Worm (Caenorhabditis elegans) whole organism, L3 larva: Measurements from ENCODE around the gene F19B10.2.
A peak's percentile ranks its signal among the peaks of the same experiment; 100 is the strongest.

Experiments
- aly-2 ChIP-seq: fragments of 150-350 bp; optimal IDR thresholded peaks from 2 replicates; lab custom pipeline; 2014; ENCODE audit warnings: missing biosample characterization, missing genetic modification characterization
- ama-1 ChIP-seq: fragments of 150-350 bp; optimal IDR thresholded peaks from 2 replicates; lab custom pipeline; 2018
- ceh-28 ChIP-seq: fragments of 150-350 bp; optimal IDR thresholded peaks from 2 replicates; lab custom pipeline; 2014; ENCODE audit warnings: missing biosample characterization, missing genetic modification reagents, missing genetic modification characterization
- ceh-9 ChIP-seq: sonication (generic microtip); optimal IDR thresholded peaks from 2 replicates; lab custom pipeline; 2018; ENCODE audit warnings: missing biosample characterization, missing genetic modification characterization
- daf-12 ChIP-seq: fragments of 150-350 bp; optimal IDR thresholded peaks from 2 replicates; lab custom pipeline; 2014; ENCODE audit warnings: missing biosample characterization, missing genetic modification reagents, missing genetic modification characterization
- egl-27 ChIP-seq: sonication (generic microtip); optimal IDR thresholded peaks from 4 replicates; lab custom pipeline; 2017; ENCODE audit warnings: missing biosample characterization, missing genetic modification reagents, missing genetic modification characterization
- egl-5 ChIP-seq: fragments of 150-350 bp; optimal IDR thresholded peaks from 2 replicates; lab custom pipeline; 2017; ENCODE audit warnings: missing biosample characterization, missing genetic modification reagents, missing genetic modification characterization, inconsistent platforms
- elt-1 ChIP-seq: fragments of 150-350 bp; optimal IDR thresholded peaks from 2 replicates; lab custom pipeline; 2014; ENCODE audit warnings: missing biosample characterization, missing genetic modification characterization
- elt-2 ChIP-seq: sonication (generic microtip); optimal IDR thresholded peaks from 2 replicates; lab custom pipeline; 2016; ENCODE audit warnings: missing genetic modification reagents, mild to moderate bottlenecking, missing genetic modification characterization, missing compliant biosample characterization
- elt-3 ChIP-seq, 3 experiments: fragments of 150-350 bp in 1 of 3; sonication (generic microtip) in 2 of 3; optimal IDR thresholded peaks; 2 replicates in 2 of 3; 4 replicates in 1 of 3; lab custom pipeline; 2014 to 2017; ENCODE audit warnings: missing biosample characterization in 3 of 3, missing genetic modification characterization in 3 of 3
- eor-1 ChIP-seq, 2 experiments: fragments of 150-350 bp; optimal IDR thresholded peaks; 2 replicates each; lab custom pipeline; 2014 to 2018; ENCODE audit warnings: missing biosample characterization in 2 of 2, missing genetic modification characterization in 2 of 2
- fkh-10 ChIP-seq: sonication (generic microtip); optimal IDR thresholded peaks from 2 replicates; lab custom pipeline; 2017; ENCODE audit warnings: missing biosample characterization, missing genetic modification reagents, missing genetic modification characterization
- fkh-2 ChIP-seq: fragments of 150-350 bp; optimal IDR thresholded peaks from 2 replicates; lab custom pipeline; 2014; ENCODE audit warnings: missing biosample characterization, missing genetic modification reagents, missing genetic modification characterization
- fos-1 ChIP-seq: fragments of 150-350 bp; optimal IDR thresholded peaks from 2 replicates; lab custom pipeline; 2014; ENCODE audit warnings: missing biosample characterization, missing genetic modification characterization
- hmg-11 ChIP-seq: sonication (generic microtip); optimal IDR thresholded peaks from 2 replicates; lab custom pipeline; 2016; ENCODE audit warnings: missing genetic modification characterization, missing compliant biosample characterization
- jun-1 ChIP-seq: fragments of 150-350 bp; optimal IDR thresholded peaks from 2 replicates; lab custom pipeline; 2014; ENCODE audit warnings: missing biosample characterization, missing genetic modification reagents, missing genetic modification characterization
- lin-39 ChIP-seq: fragments of 150-350 bp; optimal IDR thresholded peaks from 2 replicates; lab custom pipeline; 2018; ENCODE audit warnings: missing biosample characterization, missing genetic modification reagents, missing genetic modification characterization
- lsy-12 ChIP-seq: sonication (generic microtip); optimal IDR thresholded peaks from 2 replicates; lab custom pipeline; 2016; ENCODE audit warnings: mild to moderate bottlenecking, missing genetic modification characterization, missing compliant biosample characterization
- mdl-1 ChIP-seq: fragments of 150-350 bp; optimal IDR thresholded peaks from 2 replicates; lab custom pipeline; 2014; ENCODE audit warnings: missing biosample characterization, missing genetic modification characterization
- mml-1 ChIP-seq: fragments of 150-350 bp; sonication (generic microtip); optimal IDR thresholded peaks from 3 replicates; lab custom pipeline; 2014; ENCODE audit warnings: missing biosample characterization, missing genetic modification characterization
- nfya-1 ChIP-seq: sonication (generic microtip); optimal IDR thresholded peaks from 2 replicates; lab custom pipeline; 2017; ENCODE audit warnings: missing genetic modification characterization, mild to moderate bottlenecking, missing compliant biosample characterization, antibody characterized with exemption, moderate library complexity; ENCODE audit not compliant: insufficient read depth
- nhr-11 ChIP-seq: fragments of 150-350 bp; optimal IDR thresholded peaks from 2 replicates; lab custom pipeline; 2014; ENCODE audit warnings: missing biosample characterization, missing genetic modification characterization
- nhr-12 ChIP-seq: fragments of 150-350 bp; optimal IDR thresholded peaks from 2 replicates; lab custom pipeline; 2014; ENCODE audit warnings: missing biosample characterization, missing genetic modification characterization
- nhr-23 ChIP-seq: fragments of 150-350 bp; optimal IDR thresholded peaks from 2 replicates; lab custom pipeline; 2014; ENCODE audit warnings: missing biosample characterization, missing genetic modification reagents, missing genetic modification characterization
- nhr-237 ChIP-seq: fragments of 150-350 bp; optimal IDR thresholded peaks from 2 replicates; lab custom pipeline; 2014; ENCODE audit warnings: missing biosample characterization, missing genetic modification characterization
- nhr-43 ChIP-seq: sonication (generic microtip); optimal IDR thresholded peaks from 2 replicates; lab custom pipeline; 2016; ENCODE audit warnings: mild to moderate bottlenecking, missing genetic modification characterization, missing compliant biosample characterization; ENCODE audit not compliant: poor library complexity, severe bottlenecking
- nhr-67 ChIP-seq: fragments of 150-350 bp; optimal IDR thresholded peaks from 2 replicates; lab custom pipeline; 2014; ENCODE audit warnings: missing biosample characterization, missing genetic modification characterization
- nhr-76 ChIP-seq: fragments of 150-350 bp; sonication (generic microtip); optimal IDR thresholded peaks from 5 replicates; lab custom pipeline; 2014; ENCODE audit warnings: missing biosample characterization, missing genetic modification characterization
- nhr-77 ChIP-seq: fragments of 150-350 bp; optimal IDR thresholded peaks from 2 replicates; lab custom pipeline; 2014; ENCODE audit warnings: missing biosample characterization, missing genetic modification characterization
- pqm-1 ChIP-seq: fragments of 150-350 bp; optimal IDR thresholded peaks from 2 replicates; lab custom pipeline; 2017; ENCODE audit warnings: missing biosample characterization, missing genetic modification characterization, inconsistent platforms
- sea-2 ChIP-seq: fragments of 150-350 bp; sonication (generic microtip); optimal IDR thresholded peaks from 4 replicates; lab custom pipeline; 2014; ENCODE audit warnings: missing biosample characterization, missing genetic modification reagents, missing genetic modification characterization
- skn-1 ChIP-seq: fragments of 150-350 bp; optimal IDR thresholded peaks from 2 replicates; lab custom pipeline; 2014; ENCODE audit warnings: missing biosample characterization, missing genetic modification characterization
- snpc-4 ChIP-seq: fragments of 150-350 bp; optimal IDR thresholded peaks from 2 replicates; lab custom pipeline; 2014; ENCODE audit warnings: missing biosample characterization, missing genetic modification characterization
- unc-39 ChIP-seq: sonication (generic microtip); optimal IDR thresholded peaks from 4 replicates; lab custom pipeline; 2017; ENCODE audit warnings: missing biosample characterization, missing genetic modification characterization
- ztf-4 ChIP-seq: fragments of 150-350 bp; optimal IDR thresholded peaks from 2 replicates; lab custom pipeline; 2014; ENCODE audit warnings: missing biosample characterization, missing genetic modification characterization

F19B10.2 gene

DNA sequence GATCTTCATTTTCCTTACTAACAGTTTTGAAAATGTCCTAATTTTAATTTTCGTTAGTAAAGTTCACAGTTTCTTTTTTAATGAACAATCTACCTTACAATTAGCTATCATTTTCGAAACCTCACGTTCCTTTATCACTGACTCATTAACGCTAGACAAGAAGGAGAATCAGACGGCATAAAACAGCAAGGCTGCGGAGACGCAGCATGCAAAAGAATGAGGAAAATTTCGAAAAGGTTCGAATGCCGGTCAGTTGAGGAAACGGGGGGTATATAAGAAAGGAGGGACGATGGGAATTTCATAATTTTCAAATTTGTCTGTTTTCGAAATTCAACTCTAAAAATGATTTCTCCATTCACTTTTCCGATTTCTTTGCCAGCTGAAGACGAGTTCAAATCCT, 13.3 kb upstream of the F19B10.2 start, which contains the start of gene F19B10.13:
F19B10.13 (plus strand) TSS at position 343 of the 400 bp plus-strand sequence.
- TF ChIP-seq pqm-1 (tag; lab: Kevin White, UChicago) = peak; percentile 56
- peak; percentile 14 for TF ChIP-seq nfya-1 (tag; lab: Kevin White, UChicago)
- TF ChIP-seq nhr-237 (tag; lab: Kevin White, UChicago) = no peak
- peak in 1 of 3 experiments; percentile 41 for TF ChIP-seq elt-3 (tag; optimal IDR thresholded peaks at IDR 0.05; lab: Kevin White, UChicago)
- TF ChIP-seq eor-1 (tag; optimal IDR thresholded peaks at IDR 0.05; lab: Kevin White, UChicago) = no peak
- no peak for TF ChIP-seq skn-1 (tag; lab: Kevin White, UChicago)
- TF ChIP-seq nhr-77 (tag; lab: Kevin White, UChicago) = no peak
- TF ChIP-seq elt-2 = peak; percentile 70
- TF ChIP-seq sea-2 (GFP tag; lab: Kevin White, UChicago) = no peak
- TF ChIP-seq mdl-1 = no peak
- TF ChIP-seq nhr-67 (tag; lab: Kevin White, UChicago) = no peak
- no peak for TF ChIP-seq lsy-12 (tag; lab: Kevin White, UChicago)
- TF ChIP-seq snpc-4 = no peak

ce11 chrII:3663796-3664195, 11.5 kb upstream of the F19B10.2 start, which contains the start of gene F19B10.6:
Gene F19B10.6 (minus strand): TSS chrII:3663896.
- TF ChIP-seq nhr-12 (tag; lab: Kevin White, UChicago) = no peak

DNA sequence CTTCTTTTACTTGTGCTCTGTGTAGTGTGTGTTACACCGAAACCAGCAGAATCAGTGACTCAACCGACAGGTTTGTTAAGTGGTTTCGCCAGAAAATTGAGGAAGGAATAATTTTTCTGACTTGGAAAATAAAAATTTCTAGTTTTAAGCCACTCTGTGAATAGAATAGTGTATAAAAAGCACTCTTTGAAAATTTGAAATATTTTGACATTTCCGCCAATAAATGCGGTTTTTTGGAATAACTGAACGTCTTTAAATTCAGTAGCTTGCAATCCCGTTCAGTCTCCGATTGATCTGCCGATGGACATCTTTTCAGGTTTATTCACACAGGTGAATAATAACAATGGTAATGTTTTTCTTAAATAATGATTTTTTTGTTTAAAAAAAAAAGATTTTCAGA, 10.8 kb upstream of the F19B10.2 start, which contains the start of gene F19B10.3:
F19B10.3 (plus strand) TSS at position 301 of the 400 bp plus-strand sequence.
- no peak for TF ChIP-seq hmg-11 (tag; lab: Kevin White, UChicago)
- no peak for TF ChIP-seq egl-27 (tag; lab: Kevin White, UChicago)
- TF ChIP-seq snpc-4 = no peak
- no peak for TF ChIP-seq jun-1 (tag; lab: Kevin White, UChicago)
- no peak for TF ChIP-seq nhr-76 (tag; lab: Kevin White, UChicago)
- no peak for TF ChIP-seq ceh-9 (tag; lab: Kevin White, UChicago)
- TF ChIP-seq unc-39 (tag; lab: Kevin White, UChicago) = no peak
- no peak for TF ChIP-seq daf-12 (tag; lab: Kevin White, UChicago)
- no peak for TF ChIP-seq fkh-10 (GFP tag; lab: Kevin White, UChicago)
- TF ChIP-seq nhr-237 (tag; lab: Kevin White, UChicago) = no peak
- TF ChIP-seq pqm-1 (tag; lab: Kevin White, UChicago) = no peak
- no peak for TF ChIP-seq mml-1 (tag; lab: Kevin White, UChicago)
- no peak for TF ChIP-seq fos-1 (tag; lab: Kevin White, UChicago)
- no peak for TF ChIP-seq elt-1 (tag; lab: Kevin White, UChicago)
- TF ChIP-seq skn-1 (tag; lab: Kevin White, UChicago) = no peak
- no peak for TF ChIP-seq nhr-12 (tag; lab: Kevin White, UChicago)
- no peak for TF ChIP-seq fkh-2 (tag; lab: Kevin White, UChicago)
- TF ChIP-seq nhr-23 (tag; lab: Kevin White, UChicago) = no peak

- no peak for TF ChIP-seq egl-5
- no peak for TF ChIP-seq ama-1
- no peak for TF ChIP-seq mdl-1
- TF ChIP-seq ztf-4 = no peak
- no peak for TF ChIP-seq lin-39 (tag; lab: Kevin White, UChicago)
- no peak for TF ChIP-seq pqm-1 (tag; lab: Kevin White, UChicago)
- no peak for TF ChIP-seq nhr-76 (tag; lab: Kevin White, UChicago)
- TF ChIP-seq nfya-1 (tag; lab: Kevin White, UChicago) = peak; percentile 55
These were observed 10.1 kb upstream of the F19B10.2 start for ce11 chrII:3665181-3665580.

- TF ChIP-seq pqm-1 (tag; lab: Kevin White, UChicago) = no peak
- TF ChIP-seq daf-12 (tag; lab: Kevin White, UChicago) = no peak
- TF ChIP-seq nhr-237 (tag; lab: Kevin White, UChicago) = no peak
- TF ChIP-seq nhr-76 (tag; lab: Kevin White, UChicago) = no peak
These were observed 6.0 kb upstream of the F19B10.2 start, which contains the start of gene srx-97 for ce11 chrII:3669315-3669714. Gene srx-97 (minus strand): TSS chrII:3669415.

- no peak for TF ChIP-seq nhr-11 (tag; lab: Kevin White, UChicago)
- no peak for TF ChIP-seq unc-39 (tag; lab: Kevin White, UChicago)
- no peak for TF ChIP-seq nhr-43 (tag; lab: Kevin White, UChicago)
- no peak for TF ChIP-seq ceh-9 (tag; lab: Kevin White, UChicago)
- TF ChIP-seq aly-2 (tag; lab: Kevin White, UChicago) = no peak
- no peak for TF ChIP-seq ama-1
- TF ChIP-seq sea-2 (GFP tag; lab: Kevin White, UChicago) = no peak
- TF ChIP-seq ceh-28 = no peak
- TF ChIP-seq, all 47 proteins: peak for 0
These were observed 4.3 kb upstream of the F19B10.2 start, which contains the start of gene srx-98 for ce11 chrII:3670956-3671355. Gene srx-98 (minus strand): TSS chrII:3671056.
